Fruit fly (Drosophila melanogaster) whole organism, wandering third instar larva: ENCODE measurements around the gene CG5961.

ENCODE experiments used
- CG32264 ChIP-seq: fragments of 200-800 bp; sonication (Bioruptor generic); optimal IDR thresholded peaks from 2 replicates; lab custom pipeline; 2016; ENCODE audit warnings: missing biosample characterization, missing genetic modification characterization
- CG9705 ChIP-seq: fragments of 200-800 bp; sonication (Bioruptor generic); optimal IDR thresholded peaks from 2 replicates; lab custom pipeline; 2018; ENCODE audit warnings: missing biosample characterization, mild to moderate bottlenecking, missing genetic modification characterization
- CrebA ChIP-seq: fragments of 200-800 bp; sonication (Bioruptor generic); optimal IDR thresholded peaks from 2 replicates; lab custom pipeline; 2016; ENCODE audit warnings: missing biosample characterization, mild to moderate bottlenecking, missing genetic modification characterization, borderline replicate concordance
- Dfd ChIP-seq: fragments of >200 bp; optimal IDR thresholded peaks from 2 replicates; lab custom pipeline; 2017; ENCODE audit warnings: missing biosample characterization, missing genetic modification characterization
- GATAd ChIP-seq: sonication (Bioruptor generic); optimal IDR thresholded peaks from 2 replicates; lab custom pipeline; 2016; ENCODE audit warnings: missing biosample characterization, missing genetic modification characterization
- HLH106 ChIP-seq: fragments of 200-800 bp; optimal IDR thresholded peaks from 3 replicates; lab custom pipeline; 2019; ENCODE audit warnings: missing biosample characterization, mild to moderate bottlenecking, missing genetic modification characterization, moderate library complexity
- Hr78 ChIP-seq: fragments of >200 bp; optimal IDR thresholded peaks from 2 replicates; lab custom pipeline; 2017; ENCODE audit warnings: missing biosample characterization, missing genetic modification characterization
- Hr83 ChIP-seq: fragments of 200-300 bp; sonication (Bioruptor generic); optimal IDR thresholded peaks from 2 replicates; lab custom pipeline; 2016; ENCODE audit warnings: missing biosample characterization, mild to moderate bottlenecking, missing genetic modification characterization, moderate library complexity; ENCODE audit not compliant: poor library complexity, severe bottlenecking
- Jra ChIP-seq: sonication (Bioruptor generic); optimal IDR thresholded peaks from 2 replicates; lab custom pipeline; 2016; ENCODE audit warnings: missing biosample characterization, missing genetic modification characterization
- Mio ChIP-seq: sonication (Bioruptor generic); optimal IDR thresholded peaks from 2 replicates; lab custom pipeline; 2016; ENCODE audit warnings: missing biosample characterization, missing genetic modification characterization
- Myc ChIP-seq: fragments of >200 bp; optimal IDR thresholded peaks from 2 replicates; lab custom pipeline; 2017
- N ChIP-seq: fragments of >200 bp; optimal IDR thresholded peaks from 2 replicates; lab custom pipeline; 2018; ENCODE audit warnings: missing biosample characterization, missing external identifiers, missing genetic modification characterization
- OdsH ChIP-seq: fragments of 200-800 bp; sonication (Bioruptor generic); optimal IDR thresholded peaks from 2 replicates; lab custom pipeline; 2016; ENCODE audit warnings: missing biosample characterization, mild to moderate bottlenecking, missing genetic modification characterization
- Rel ChIP-seq, 2 experiments: fragments of 200-800 bp; sonication (Bioruptor generic) in 1 of 2; optimal IDR thresholded peaks; 2 replicates in 1 of 2; 3 replicates in 1 of 2; lab custom pipeline; 2016 to 2019; ENCODE audit warnings: mild to moderate bottlenecking in 2 of 2, missing biosample characterization in 2 of 2, missing genetic modification characterization in 2 of 2, moderate library complexity in 1 of 2
- Vsx2 ChIP-seq: fragments of 200-300, 225-300 bp; sonication (Bioruptor generic); optimal IDR thresholded peaks from 2 replicates; lab custom pipeline; 2018; ENCODE audit warnings: missing biosample characterization, missing genetic modification characterization; ENCODE audit not compliant: partially characterized antibody
- br ChIP-seq: fragments of 200-800 bp; sonication (Bioruptor generic); optimal IDR thresholded peaks from 2 replicates; lab custom pipeline; 2016; ENCODE audit warnings: missing biosample characterization, missing genetic modification characterization
- brk ChIP-seq: fragments of 200-800 bp; sonication (Bioruptor generic); optimal IDR thresholded peaks from 2 replicates; lab custom pipeline; 2016; ENCODE audit warnings: missing biosample characterization, mild to moderate bottlenecking, missing genetic modification characterization
- dl ChIP-seq, 2 experiments: fragments of 175-275, 200-275 bp in 1 of 2; fragments of 200-275 bp in 1 of 2; sonication (Bioruptor generic); optimal IDR thresholded peaks; lab custom pipeline; 2018; ENCODE audit warnings: mild to moderate bottlenecking in 2 of 2, missing biosample characterization in 2 of 2, missing genetic modification characterization in 2 of 2, moderate library complexity in 2 of 2; ENCODE audit not compliant: partially characterized antibody in 2 of 2, insufficient read depth in 1 of 2
- dmrt93B ChIP-seq: fragments of 200-800 bp; sonication (Bioruptor generic); optimal IDR thresholded peaks from 2 replicates; lab custom pipeline; 2018; ENCODE audit warnings: missing biosample characterization, mild to moderate bottlenecking, missing genetic modification characterization
- dsf ChIP-seq: sonication (Bioruptor generic); optimal IDR thresholded peaks from 2 replicates; lab custom pipeline; 2016; ENCODE audit warnings: missing biosample characterization, missing genetic modification characterization, borderline replicate concordance
- ey ChIP-seq: fragments of 200-800 bp; sonication (Bioruptor generic); optimal IDR thresholded peaks from 2 replicates; lab custom pipeline; 2016; ENCODE audit warnings: missing biosample characterization, missing genetic modification characterization
- foxo ChIP-seq, 2 experiments: fragments of 200-800 bp; sonication (Bioruptor generic); optimal IDR thresholded peaks; 2 replicates in 1 of 2; 3 replicates in 1 of 2; lab custom pipeline; 2016 to 2017; ENCODE audit warnings: missing biosample characterization in 2 of 2, missing genetic modification characterization in 2 of 2
- h ChIP-seq: fragments of 200-800 bp; sonication (Bioruptor generic); optimal IDR thresholded peaks from 3 replicates; lab custom pipeline; 2016; ENCODE audit warnings: missing biosample characterization, mild to moderate bottlenecking, missing genetic modification characterization
- jim ChIP-seq: fragments of 175-275, 200-325 bp; sonication (Bioruptor generic); optimal IDR thresholded peaks from 2 replicates; lab custom pipeline; 2016; ENCODE audit warnings: missing biosample characterization, mild to moderate bottlenecking, missing genetic modification characterization
- lola ChIP-seq: fragments of >200 bp; optimal IDR thresholded peaks from 2 replicates; lab custom pipeline; 2017; ENCODE audit warnings: missing biosample characterization, missing genetic modification characterization
- pan ChIP-seq: fragments of >200 bp; optimal IDR thresholded peaks from 2 replicates; lab custom pipeline; 2017
- psq ChIP-seq: fragments of 200-800 bp; sonication (Bioruptor generic); optimal IDR thresholded peaks from 3 replicates; lab custom pipeline; 2017; ENCODE audit warnings: missing biosample characterization, mild to moderate bottlenecking, missing genetic modification characterization, moderate library complexity
- rgr ChIP-seq: fragments of 200-800 bp; sonication (Bioruptor generic); optimal IDR thresholded peaks from 3 replicates; lab custom pipeline; 2016; ENCODE audit warnings: missing biosample characterization, mild to moderate bottlenecking, missing genetic modification characterization
- sage ChIP-seq: fragments of 200-800 bp; sonication (Bioruptor generic); optimal IDR thresholded peaks from 2 replicates; lab custom pipeline; 2016; ENCODE audit warnings: missing biosample characterization, mild to moderate bottlenecking, missing genetic modification characterization
- sv ChIP-seq: fragments of 200-800 bp; sonication (Bioruptor generic); optimal IDR thresholded peaks from 3 replicates; lab custom pipeline; 2016; ENCODE audit warnings: missing biosample characterization, missing genetic modification characterization
- tai ChIP-seq: sonication (Bioruptor generic); optimal IDR thresholded peaks from 2 replicates; lab custom pipeline; 2016; ENCODE audit warnings: missing biosample characterization, missing genetic modification characterization
- usp ChIP-seq: fragments of >200 bp; optimal IDR thresholded peaks from 2 replicates; lab custom pipeline; 2017; ENCODE audit warnings: missing biosample characterization, missing genetic modification characterization

Gene CG5961

dm6 chr3R:12448889-12449314 lies 11.2 kb downstream of the CG5961 start, which contains the start of gene CG18549 (continued):
- TF ChIP-seq N (GFP tag; lab: Kevin White, UChicago) (no peak), brk (GFP tag; lab: Kevin White, UChicago) (peak; percentile 99), ey (GFP tag; lab: Kevin White, UChicago) (peak; percentile 100), CG32264 (peak; percentile 100), Hr83 (peak; percentile 97), dl (GFP tag; optimal IDR thresholded peaks at IDR 0.05; lab: Kevin White, UChicago; ENCODE audit: insufficient read depth in 1 of 2, partially characterized antibody in 2 of 2) (no peak), lola (GFP tag; lab: Kevin White, UChicago) (no peak), rgr (GFP tag; lab: Kevin White, UChicago) (peak; percentile 100), pan (lab: Kevin White, UChicago) (no peak), dsf (GFP tag; lab: Kevin White, UChicago) (peak; percentile 98), br (GFP tag; lab: Kevin White, UChicago) (peak; percentile 100)

- TF ChIP-seq Rel (GFP tag; optimal IDR thresholded peaks at IDR 0.05; lab: Kevin White, UChicago) (no peak), Rel (tag; optimal IDR thresholded peaks at IDR 0.05; lab: Kevin White, UChicago) (no peak), br (GFP tag; lab: Kevin White, UChicago) (no peak), dmrt93B (GFP tag; lab: Kevin White, UChicago) (no peak), jim (GFP tag; lab: Kevin White, UChicago) (no peak), Hr83 (no peak), Mio (GFP tag; lab: Kevin White, UChicago) (no peak), CG32264 (no peak), Hr78 (GFP tag; lab: Kevin White, UChicago) (no peak), OdsH (GFP tag; lab: Kevin White, UChicago) (no peak), sage (no peak), CrebA (GFP tag; lab: Kevin White, UChicago) (no peak), N (GFP tag; lab: Kevin White, UChicago) (no peak), Dfd (no peak), Vsx2 (no peak), GATAd (GFP tag; lab: Kevin White, UChicago) (no peak), h (GFP tag; lab: Kevin White, UChicago) (no peak), CG9705 (GFP tag; lab: Kevin White, UChicago) (no peak), HLH106 (tag; lab: Kevin White, UChicago) (no peak)
Observed at dm6 chr3R:12448344-12448743, 11.8 kb downstream of the CG5961 start.

dm6 chr3R:12447353-12447752 lies 12.7 kb downstream of the CG5961 start, which contains the start of gene vrs:
Gene vrs, plus strand, starts transcription at chr3R:12447653.
- TF ChIP-seq dsf (GFP tag; lab: Kevin White, UChicago) = no peak
- no peak for TF ChIP-seq brk (GFP tag; lab: Kevin White, UChicago)
- no peak for TF ChIP-seq br (GFP tag; lab: Kevin White, UChicago)
- TF ChIP-seq tai (GFP tag; lab: Kevin White, UChicago) = no peak
- no peak for TF ChIP-seq psq (GFP tag; lab: Kevin White, UChicago)
- no peak for TF ChIP-seq sage
- no peak for TF ChIP-seq Hr83
- no peak for TF ChIP-seq CG32264
- TF ChIP-seq usp (GFP tag; lab: Kevin White, UChicago) = no peak
- no peak for TF ChIP-seq Myc (lab: Kevin White, UChicago)

dm6 chr3R:12445468-12445867 lies 14.6 kb downstream of the CG5961 start:
- TF ChIP-seq h (GFP tag; lab: Kevin White, UChicago) (peak; percentile 43), jim (GFP tag; lab: Kevin White, UChicago) (no peak), Jra (no peak), Rel (GFP tag; optimal IDR thresholded peaks at IDR 0.05; lab: Kevin White, UChicago) (no peak), Rel (tag; optimal IDR thresholded peaks at IDR 0.05; lab: Kevin White, UChicago) (peak; percentile 14)

- no peak for TF ChIP-seq dmrt93B (GFP tag; lab: Kevin White, UChicago)
- TF ChIP-seq sv = no peak
- TF ChIP-seq Dfd = no peak
- TF ChIP-seq CG32264 = no peak
- no peak for TF ChIP-seq usp (GFP tag; lab: Kevin White, UChicago)
- no peak for TF ChIP-seq OdsH (GFP tag; lab: Kevin White, UChicago)
- no peak for TF ChIP-seq CG9705 (GFP tag; lab: Kevin White, UChicago)
- peak; percentile 58 for TF ChIP-seq lola (GFP tag; lab: Kevin White, UChicago)
- TF ChIP-seq Hr83 = peak; percentile 20
- TF ChIP-seq ey (GFP tag; lab: Kevin White, UChicago) = no peak
- TF ChIP-seq foxo (GFP tag; optimal IDR thresholded peaks at IDR 0.05; lab: Kevin White, UChicago) = no peak
- no peak for TF ChIP-seq Rel (GFP tag; optimal IDR thresholded peaks at IDR 0.05; lab: Kevin White, UChicago)
- peak; percentile 12 for TF ChIP-seq Rel (tag; optimal IDR thresholded peaks at IDR 0.05; lab: Kevin White, UChicago)
- no peak for TF ChIP-seq br (GFP tag; lab: Kevin White, UChicago)
- no peak for TF ChIP-seq Vsx2
Observed at dm6 chr3R:12443769-12444168, 16.3 kb downstream of the CG5961 start.
